Fruit fly (Drosophila melanogaster) whole organism, embryonic: ENCODE results near the gene CAH4.

Source experiments
- Atf3 ChIP-seq: fragments of 200-800 bp; sonication (Bioruptor generic); optimal IDR thresholded peaks from 3 replicates; lab custom pipeline; 2016; ENCODE audit warnings: missing biosample characterization, missing genetic modification characterization
- B-H2 ChIP-seq: fragments of 200-800 bp; sonication (Bioruptor generic); optimal IDR thresholded peaks from 2 replicates; lab custom pipeline; 2018; ENCODE audit warnings: missing biosample characterization, mild to moderate bottlenecking, missing genetic modification characterization
- CG11247 ChIP-seq: fragments of 200-800 bp; sonication (Bioruptor generic); IDR thresholded peaks from 2 replicates; pipeline ENCODE4 v1.3.6; 2022; ENCODE audit warnings: missing biosample characterization, missing genetic modification characterization
- CG13287 ChIP-seq: fragments of 200-800 bp; sonication (Bioruptor generic); IDR thresholded peaks from 2 replicates; pipeline ENCODE4 v1.3.6; 2022; ENCODE audit warnings: missing biosample characterization, missing genetic modification characterization; ENCODE audit not compliant: partially characterized antibody
- CG13624 ChIP-seq: fragments of 200-800 bp; sonication (Bioruptor generic); optimal IDR thresholded peaks from 2 replicates; lab custom pipeline; 2016; ENCODE audit warnings: missing biosample characterization, missing genetic modification characterization
- CG14014 ChIP-seq: fragments of 200-800 bp; sonication (Bioruptor generic); IDR thresholded peaks from 2 replicates; pipeline ENCODE4 v1.3.6; 2022; ENCODE audit warnings: missing biosample characterization, missing genetic modification characterization
- CG15269 ChIP-seq: fragments of 200-800 bp; sonication (Bioruptor generic); optimal IDR thresholded peaks from 2 replicates; lab custom pipeline; 2018; ENCODE audit warnings: missing biosample characterization, mild to moderate bottlenecking, missing genetic modification characterization, moderate library complexity
- CG1602 ChIP-seq: fragments of 200-800 bp; sonication (Bioruptor generic); optimal IDR thresholded peaks from 3 replicates; lab custom pipeline; 2016; ENCODE audit warnings: missing biosample characterization, missing genetic modification characterization
- CG17359 ChIP-seq: fragments of 200-800 bp; sonication (Bioruptor generic); optimal IDR thresholded peaks from 3 replicates; lab custom pipeline; 2018; ENCODE audit warnings: missing biosample characterization, mild to moderate bottlenecking, missing genetic modification characterization, moderate library complexity
- CG18011 ChIP-seq: fragments of 200-800 bp; sonication (Bioruptor generic); optimal IDR thresholded peaks from 2 replicates; lab custom pipeline; 2017; ENCODE audit warnings: missing biosample characterization, missing genetic modification characterization, mild to moderate bottlenecking, moderate library complexity, missing genotype
- CG18476 ChIP-seq: fragments of 200-800 bp; sonication (Bioruptor generic); optimal IDR thresholded peaks from 2 replicates; lab custom pipeline; 2016; ENCODE audit warnings: missing biosample characterization, mild to moderate bottlenecking, missing genetic modification characterization
- CG2129 ChIP-seq: fragments of 200-800 bp; sonication (Bioruptor generic); IDR thresholded peaks from 2 replicates; pipeline ENCODE4 v1.3.6; 2022; ENCODE audit warnings: missing biosample characterization, missing genetic modification characterization; ENCODE audit not compliant: partially characterized antibody
- CG30020 ChIP-seq: fragments of 200-800 bp; optimal IDR thresholded peaks from 2 replicates; lab custom pipeline; 2019; ENCODE audit warnings: missing biosample characterization, mild to moderate bottlenecking, missing genetic modification characterization, moderate library complexity
- CG3995 ChIP-seq: fragments of 200-800 bp; sonication (Bioruptor generic); optimal IDR thresholded peaks from 3 replicates; lab custom pipeline; 2016; ENCODE audit warnings: missing biosample characterization, missing genetic modification characterization
- CG4360 ChIP-seq: fragments of 200-800 bp; sonication (Bioruptor generic); IDR thresholded peaks from 2 replicates; pipeline ENCODE4 v1.3.6; 2022; ENCODE audit warnings: missing biosample characterization, missing genetic modification characterization
- CG4854 ChIP-seq: fragments of 200-800 bp; sonication (Bioruptor generic); optimal IDR thresholded peaks from 2 replicates; lab custom pipeline; 2016; ENCODE audit warnings: missing biosample characterization, missing genetic modification characterization, inconsistent platforms
- CG5953 ChIP-seq: fragments of 200-800 bp; sonication (Bioruptor generic); IDR thresholded peaks from 2 replicates; pipeline ENCODE4 v1.3.6; 2022; ENCODE audit warnings: missing biosample characterization, missing genetic modification characterization
- CG6683 ChIP-seq: fragments of 200-800 bp; sonication (Bioruptor generic); optimal IDR thresholded peaks from 2 replicates; lab custom pipeline; 2017; ENCODE audit warnings: missing biosample characterization, mild to moderate bottlenecking, missing genetic modification characterization, missing genetic modification reagents
- CG6813 ChIP-seq: fragments of 200-800 bp; sonication (Bioruptor generic); optimal IDR thresholded peaks from 2 replicates; lab custom pipeline; 2017; ENCODE audit warnings: missing biosample characterization, missing genetic modification characterization, mild to moderate bottlenecking, moderate library complexity, missing genetic modification reagents
- CG7556 ChIP-seq: fragments of 200-800 bp; sonication (Bioruptor generic); optimal IDR thresholded peaks from 2 replicates; lab custom pipeline; 2017; ENCODE audit warnings: missing biosample characterization, mild to moderate bottlenecking, missing genetic modification characterization
- CG9727 ChIP-seq: fragments of 200-800 bp; sonication (Bioruptor generic); optimal IDR thresholded peaks from 3 replicates; lab custom pipeline; 2017; ENCODE audit warnings: missing biosample characterization, mild to moderate bottlenecking, missing genetic modification characterization
- Chrac-16 ChIP-seq: fragments of 200-800 bp; sonication (Bioruptor generic); optimal IDR thresholded peaks from 3 replicates; lab custom pipeline; 2016; ENCODE audit warnings: missing biosample characterization, missing genetic modification characterization
- Fer3 ChIP-seq: fragments of 200-800 bp; sonication (Bioruptor generic); optimal IDR thresholded peaks from 2 replicates; lab custom pipeline; 2018; ENCODE audit warnings: missing biosample characterization, mild to moderate bottlenecking, missing genetic modification characterization, moderate library complexity
- Hmx ChIP-seq: fragments of 200-800 bp; sonication (Bioruptor generic); optimal IDR thresholded peaks from 2 replicates; lab custom pipeline; 2016; ENCODE audit warnings: missing biosample characterization, missing genetic modification characterization
- Jarid2 ChIP-seq: fragments of 200-800 bp; sonication (Bioruptor generic); optimal IDR thresholded peaks from 3 replicates; lab custom pipeline; 2017; ENCODE audit warnings: mild to moderate bottlenecking, missing biosample characterization, missing genetic modification reagents, missing genetic modification characterization
- MBD-R2 ChIP-seq: fragments of 200-800 bp; sonication (Bioruptor generic); IDR thresholded peaks from 2 replicates; pipeline ENCODE4 v1.3.6; 2022; ENCODE audit warnings: missing biosample characterization, missing genetic modification characterization
- Side ChIP-seq: fragments of 200-800 bp; sonication (Bioruptor generic); optimal IDR thresholded peaks from 2 replicates; lab custom pipeline; 2016; ENCODE audit warnings: missing biosample characterization, missing genetic modification characterization
- Sox102F ChIP-seq: fragments of 200-800 bp; sonication (Bioruptor generic); optimal IDR thresholded peaks from 2 replicates; lab custom pipeline; 2018; ENCODE audit warnings: missing biosample characterization, mild to moderate bottlenecking, missing genetic modification characterization, moderate library complexity
- Sry-δ ChIP-seq: fragments of 200-800 bp; sonication (Bioruptor generic); optimal IDR thresholded peaks from 2 replicates; lab custom pipeline; 2016; ENCODE audit warnings: missing biosample characterization, missing genetic modification characterization
- al ChIP-seq: fragments of 200-800 bp; sonication (Bioruptor generic); IDR thresholded peaks from 2 replicates; pipeline ENCODE4 v1.3.6; 2022; ENCODE audit warnings: missing biosample characterization, missing genetic modification characterization
- aop ChIP-seq: fragments of 200-800 bp; sonication (Bioruptor generic); IDR thresholded peaks from 2 replicates; pipeline ENCODE4 v1.3.6; 2022; ENCODE audit warnings: missing biosample characterization, missing genetic modification characterization
- ash1 ChIP-seq: fragments of 200-800 bp; sonication (Bioruptor generic); optimal IDR thresholded peaks from 2 replicates; lab custom pipeline; 2018; ENCODE audit warnings: missing biosample characterization, mild to moderate bottlenecking, missing genetic modification characterization
- bbx ChIP-seq: fragments of 200-800 bp; sonication (Bioruptor generic); IDR thresholded peaks from 2 replicates; pipeline ENCODE4 v1.3.6; 2022; ENCODE audit warnings: missing biosample characterization, missing genetic modification characterization; ENCODE audit not compliant: partially characterized antibody
- chif ChIP-seq, 2 experiments: fragments of 200-800 bp; sonication (Bioruptor generic); optimal IDR thresholded peaks; 3 replicates each; lab custom pipeline; 2016; ENCODE audit warnings: missing biosample characterization in 2 of 2, missing genetic modification characterization in 2 of 2
- chm ChIP-seq: fragments of 200-800 bp; sonication (Bioruptor generic); IDR thresholded peaks from 2 replicates; pipeline ENCODE4 v1.3.6; 2022; ENCODE audit warnings: missing biosample characterization, missing genetic modification characterization
- dmrt11E ChIP-seq: fragments of 200-800 bp; sonication (Bioruptor generic); optimal IDR thresholded peaks from 3 replicates; lab custom pipeline; 2018; ENCODE audit warnings: missing biosample characterization, mild to moderate bottlenecking, missing genetic modification characterization, moderate library complexity
- dpn ChIP-seq, 2 experiments: fragments of 200-800 bp; sonication (Bioruptor generic); optimal IDR thresholded peaks; 3 replicates each; lab custom pipeline; 2016; ENCODE audit warnings: missing biosample characterization in 2 of 2, missing genetic modification characterization in 2 of 2
- exex ChIP-seq: fragments of 200-800 bp; sonication (Bioruptor generic); optimal IDR thresholded peaks from 4 replicates; lab custom pipeline; 2018; ENCODE audit warnings: missing biosample characterization, mild to moderate bottlenecking, missing genetic modification characterization, moderate library complexity
- gem ChIP-seq: fragments of 200-800 bp; sonication (Bioruptor generic); optimal IDR thresholded peaks from 2 replicates; lab custom pipeline; 2019; ENCODE audit warnings: missing biosample characterization, mild to moderate bottlenecking, missing genetic modification characterization, moderate library complexity
- hbn ChIP-seq: fragments of 200-800 bp; sonication (Bioruptor generic); IDR thresholded peaks from 2 replicates; pipeline ENCODE4 v1.3.6; 2022; ENCODE audit warnings: missing biosample characterization, missing genetic modification characterization; ENCODE audit not compliant: partially characterized antibody
- mirr ChIP-seq: fragments of 200-800 bp; sonication (Bioruptor generic); optimal IDR thresholded peaks from 3 replicates; lab custom pipeline; 2018; ENCODE audit warnings: missing biosample characterization, mild to moderate bottlenecking, missing genetic modification characterization
- nerfin-2 ChIP-seq: fragments of 200-800 bp; sonication (Bioruptor generic); IDR thresholded peaks from 2 replicates; pipeline ENCODE4 v1.3.6; 2022; ENCODE audit warnings: missing biosample characterization, missing genetic modification characterization; ENCODE audit not compliant: partially characterized antibody
- pita ChIP-seq: fragments of 200-800 bp; sonication (Bioruptor generic); optimal IDR thresholded peaks from 2 replicates; lab custom pipeline; 2017; ENCODE audit warnings: missing biosample characterization, mild to moderate bottlenecking, missing genetic modification characterization
- repo ChIP-seq: fragments of 200-800 bp; sonication (Bioruptor generic); optimal IDR thresholded peaks from 2 replicates; lab custom pipeline; 2016; ENCODE audit warnings: missing biosample characterization, missing genetic modification characterization
- scrt ChIP-seq: fragments of 200-800 bp; sonication (Bioruptor generic); optimal IDR thresholded peaks from 2 replicates; lab custom pipeline; 2018; ENCODE audit warnings: missing biosample characterization, mild to moderate bottlenecking, missing genetic modification characterization, moderate library complexity
- shn ChIP-seq: fragments of 200-800 bp; sonication (Bioruptor generic); optimal IDR thresholded peaks from 3 replicates; lab custom pipeline; 2016; ENCODE audit warnings: missing biosample characterization, missing genetic modification characterization
- stc ChIP-seq: fragments of 200-800 bp; sonication (Bioruptor generic); IDR thresholded peaks from 2 replicates; pipeline ENCODE4 v1.3.6; 2022; ENCODE audit warnings: missing biosample characterization, missing genetic modification characterization
- usp ChIP-seq: fragments of >200 bp; optimal IDR thresholded peaks from 2 replicates; lab custom pipeline; 2017; ENCODE audit warnings: missing biosample characterization, missing genetic modification characterization
- zfh2 ChIP-seq: fragments of 200-800 bp; sonication (Bioruptor generic); optimal IDR thresholded peaks from 2 replicates; lab custom pipeline; 2016; ENCODE audit warnings: missing biosample characterization, missing genetic modification characterization

CAH4 gene

DNA sequence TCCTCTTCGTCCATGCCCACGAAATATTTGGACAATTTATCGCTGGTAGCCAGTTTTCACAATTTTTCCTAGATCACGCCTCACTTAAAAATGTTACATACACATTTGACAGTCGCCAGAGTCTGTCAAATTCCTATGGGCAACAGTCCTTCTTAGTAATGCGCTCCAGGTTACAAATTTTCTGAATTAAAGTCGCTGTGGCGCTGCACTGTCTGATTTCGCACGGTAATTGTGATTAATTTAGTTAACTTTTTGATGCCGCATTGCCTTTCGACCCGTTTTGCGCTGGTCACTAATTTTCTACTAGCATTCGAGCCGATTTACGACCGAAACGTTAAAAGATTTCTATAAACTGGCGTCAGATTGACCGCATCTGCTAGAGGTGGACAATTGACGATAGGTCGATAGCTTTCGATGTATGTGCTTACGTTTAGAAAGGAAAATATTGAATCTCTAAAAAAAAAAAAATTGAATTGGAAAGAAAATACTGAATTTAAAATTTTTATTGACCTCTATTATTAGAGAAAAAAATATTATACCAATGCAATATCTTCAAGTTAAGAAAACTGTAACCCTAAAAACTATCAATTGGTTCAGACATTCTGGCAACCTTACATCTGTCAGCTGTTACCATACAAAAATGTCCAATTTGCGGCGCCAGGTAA lies 43.6 kb downstream of the CAH4 start, which contains the start of the genes lili and CG34150 (continued):
- TF ChIP-seq usp (GFP tag; lab: Kevin White, UChicago) = no peak
- peak; percentile 70 for TF ChIP-seq CG1602 (GFP tag; lab: Kevin White, UChicago)
- TF ChIP-seq CG15269 = peak; percentile 81
- peak; percentile 90 for TF ChIP-seq Jarid2
- TF ChIP-seq stc (GFP tag; lab: Robert Waterston, UW) = peak; percentile 56
- no peak for TF ChIP-seq CG6813 (GFP tag; lab: Kevin White, UChicago)
- TF ChIP-seq CG6683 (GFP tag; lab: Kevin White, UChicago) = no peak
- no peak for TF ChIP-seq pita
- peak; percentile 43 for TF ChIP-seq Atf3 (GFP tag; lab: Kevin White, UChicago)
- peak; percentile 23 for TF ChIP-seq CG3995 (GFP tag; lab: Kevin White, UChicago)
- peak; percentile 88 for TF ChIP-seq CG13287 (GFP tag; lab: Robert Waterston, UW)
- peak; percentile 33; the same call in 1 of the 2 replicates for TF ChIP-seq CG5953 (GFP tag; lab: Robert Waterston, UW)
- TF ChIP-seq CG7556 (GFP tag; lab: Kevin White, UChicago) = peak; percentile 64
- no peak; the same call in none of the 2 replicates for TF ChIP-seq CG11247
- TF ChIP-seq aop = no peak
- TF ChIP-seq repo = peak; percentile 53
- TF ChIP-seq Fer3 (tag; lab: Kevin White, UChicago) = peak; percentile 75
- peak; percentile 95 for TF ChIP-seq Sry-δ (GFP tag; lab: Kevin White, UChicago)
- peak; percentile 83 for TF ChIP-seq gem
- TF ChIP-seq dpn (GFP tag; optimal IDR thresholded peaks at IDR 0.05; lab: Kevin White, UChicago) = peak; percentile 81
- TF ChIP-seq ash1 (GFP tag; lab: Kevin White, UChicago) = no peak
- peak; percentile 90 for TF ChIP-seq CG17359 (tag; lab: Kevin White, UChicago)
- peak; percentile 52 to 74 for TF ChIP-seq chif (GFP tag; optimal IDR thresholded peaks at IDR 0.05; lab: Kevin White, UChicago)
- peak; percentile 93 for TF ChIP-seq MBD-R2 (GFP tag; lab: Robert Waterston, UW)
- TF ChIP-seq al (GFP tag; lab: Robert Waterston, UW) = peak; percentile 69
- peak; percentile 78 for TF ChIP-seq CG14014 (GFP tag; lab: Robert Waterston, UW)
- no peak for TF ChIP-seq mirr (GFP tag; lab: Kevin White, UChicago)
- TF ChIP-seq scrt (GFP tag; lab: Kevin White, UChicago) = peak; percentile 70
- peak; percentile 41; the same call in 1 of the 2 replicates for TF ChIP-seq CG2129
- peak; percentile 87 for TF ChIP-seq chm (GFP tag; lab: Robert Waterston, UW)
- no peak for TF ChIP-seq nerfin-2 (GFP tag; lab: Robert Waterston, UW)
- peak; percentile 61 for TF ChIP-seq CG4854 (GFP tag; lab: Kevin White, UChicago)
- peak; percentile 85 for TF ChIP-seq Chrac-16 (GFP tag; lab: Kevin White, UChicago)
- peak; percentile 55 for TF ChIP-seq Side (GFP tag; lab: Kevin White, UChicago)
- TF ChIP-seq dmrt11E (tag; lab: Kevin White, UChicago) = peak; percentile 69
- TF ChIP-seq zfh2 = peak; percentile 64
- peak; percentile 88 for TF ChIP-seq CG13624
- peak; percentile 86 for TF ChIP-seq B-H2 (GFP tag; lab: Kevin White, UChicago)
- TF ChIP-seq CG30020 (tag; lab: Kevin White, UChicago) = peak; percentile 70
- peak; percentile 30 for TF ChIP-seq Hmx (GFP tag; lab: Kevin White, UChicago)
- peak; percentile 53 for TF ChIP-seq CG18011 (GFP tag; lab: Kevin White, UChicago)
- TF ChIP-seq bbx = peak; percentile 80
- no peak for TF ChIP-seq CG4360 (GFP tag; lab: Robert Waterston, UW)
- TF ChIP-seq CG18476 = peak; percentile 57
- peak; percentile 47 for TF ChIP-seq shn (GFP tag; lab: Kevin White, UChicago)
- TF ChIP-seq exex = no peak
- TF ChIP-seq Sox102F (GFP tag; lab: Kevin White, UChicago) = no peak
- TF ChIP-seq hbn = peak; percentile 75
- peak; percentile 72 for TF ChIP-seq CG9727 (GFP tag; lab: Kevin White, UChicago)
